Fruit fly (Drosophila melanogaster) whole organism, embryonic: Measurements from ENCODE around the gene CG34265.

ENCODE experiments used
- Ada2b ChIP-seq: fragments of 200-800 bp; sonication (Bioruptor generic); IDR thresholded peaks from 2 replicates; pipeline ENCODE4 v1.3.6; 2022; ENCODE audit warnings: missing biosample characterization, missing genetic modification characterization
- B-H1 ChIP-seq: fragments of 200-800 bp; sonication (Bioruptor generic); IDR thresholded peaks from 3 replicates; pipeline ENCODE4 v1.3.6; 2022; ENCODE audit warnings: missing biosample characterization, missing genetic modification characterization
- CG10431 ChIP-seq: fragments of 200-800 bp; sonication (Bioruptor generic); optimal IDR thresholded peaks from 3 replicates; lab custom pipeline; 2018; ENCODE audit warnings: missing biosample characterization, mild to moderate bottlenecking, missing genetic modification characterization
- CG10979 ChIP-seq: fragments of 200-800 bp; sonication (Bioruptor generic); optimal IDR thresholded peaks from 2 replicates; lab custom pipeline; 2018; ENCODE audit warnings: missing biosample characterization, mild to moderate bottlenecking, missing genetic modification characterization, moderate library complexity
- CG11247 ChIP-seq: fragments of 200-800 bp; sonication (Bioruptor generic); IDR thresholded peaks from 2 replicates; pipeline ENCODE4 v1.3.6; 2022; ENCODE audit warnings: missing biosample characterization, missing genetic modification characterization
- CG11560 ChIP-seq: fragments of 200-800 bp; sonication (Bioruptor generic); IDR thresholded peaks from 3 replicates; pipeline ENCODE4 v1.3.6; 2022; ENCODE audit warnings: missing biosample characterization, missing genetic modification characterization
- CG12299 ChIP-seq: fragments of 200-800 bp; sonication (Bioruptor generic); optimal IDR thresholded peaks from 2 replicates; lab custom pipeline; 2018; ENCODE audit warnings: missing biosample characterization, mild to moderate bottlenecking, missing genetic modification characterization
- CG13624 ChIP-seq: fragments of 200-800 bp; sonication (Bioruptor generic); optimal IDR thresholded peaks from 2 replicates; lab custom pipeline; 2016; ENCODE audit warnings: missing biosample characterization, missing genetic modification characterization
- CG1529 ChIP-seq: fragments of 200-800 bp; sonication (Bioruptor generic); optimal IDR thresholded peaks from 3 replicates; lab custom pipeline; 2018; ENCODE audit warnings: missing biosample characterization, missing genetic modification characterization
- CG16813 ChIP-seq: fragments of 200-800 bp; sonication (Bioruptor generic); IDR thresholded peaks from 3 replicates; pipeline ENCODE4 v1.3.6; 2022; ENCODE audit warnings: missing biosample characterization, missing genetic modification characterization; ENCODE audit not compliant: partially characterized antibody
- CG17328 ChIP-seq: fragments of 200-800 bp; sonication (Bioruptor generic); IDR thresholded peaks from 2 replicates; pipeline ENCODE4 v1.3.6; 2022; ENCODE audit warnings: missing biosample characterization, missing genetic modification characterization
- CG17612 ChIP-seq: fragments of 200-800 bp; sonication (Bioruptor generic); IDR thresholded peaks from 2 replicates; pipeline ENCODE4 v1.3.6; 2022; ENCODE audit warnings: missing biosample characterization, missing genetic modification characterization
- CG2712 ChIP-seq: fragments of 200-800 bp; optimal IDR thresholded peaks from 3 replicates; lab custom pipeline; 2019; ENCODE audit warnings: missing biosample characterization, mild to moderate bottlenecking, missing genetic modification characterization, moderate library complexity
- CG31441 ChIP-seq: fragments of 200-800 bp; sonication (Bioruptor generic); IDR thresholded peaks from 2 replicates; pipeline ENCODE4 v1.3.6; 2022; ENCODE audit warnings: missing biosample characterization, missing genetic modification characterization
- CG4360 ChIP-seq: fragments of 200-800 bp; sonication (Bioruptor generic); IDR thresholded peaks from 2 replicates; pipeline ENCODE4 v1.3.6; 2022; ENCODE audit warnings: missing biosample characterization, missing genetic modification characterization
- CG43689 ChIP-seq: fragments of 200-800 bp; sonication (Bioruptor generic); IDR thresholded peaks from 2 replicates; pipeline ENCODE4 v1.3.6; 2022; ENCODE audit warnings: missing biosample characterization, missing genetic modification characterization
- CG4404 ChIP-seq: fragments of 200-800 bp; sonication (Bioruptor generic); IDR thresholded peaks from 2 replicates; pipeline ENCODE4 v1.3.6; 2022; ENCODE audit warnings: missing biosample characterization, missing genetic modification characterization
- CG4854 ChIP-seq: fragments of 200-800 bp; sonication (Bioruptor generic); optimal IDR thresholded peaks from 2 replicates; lab custom pipeline; 2016; ENCODE audit warnings: missing biosample characterization, missing genetic modification characterization, inconsistent platforms
- CG6854 ChIP-seq: fragments of 200-800 bp; sonication (Bioruptor generic); optimal IDR thresholded peaks from 3 replicates; lab custom pipeline; 2017; ENCODE audit warnings: missing biosample characterization, mild to moderate bottlenecking, missing genetic modification characterization
- CG7556 ChIP-seq: fragments of 200-800 bp; sonication (Bioruptor generic); optimal IDR thresholded peaks from 2 replicates; lab custom pipeline; 2017; ENCODE audit warnings: missing biosample characterization, mild to moderate bottlenecking, missing genetic modification characterization
- CG7839 ChIP-seq: fragments of 200-800 bp; sonication (Bioruptor generic); optimal IDR thresholded peaks from 3 replicates; lab custom pipeline; 2018; ENCODE audit warnings: missing biosample characterization, mild to moderate bottlenecking, missing genetic modification characterization, moderate library complexity
- CG8478 ChIP-seq: fragments of >200 bp; optimal IDR thresholded peaks from 2 replicates; lab custom pipeline; 2018
- CG9727 ChIP-seq: fragments of 200-800 bp; sonication (Bioruptor generic); optimal IDR thresholded peaks from 3 replicates; lab custom pipeline; 2017; ENCODE audit warnings: missing biosample characterization, mild to moderate bottlenecking, missing genetic modification characterization
- CTCF ChIP-seq: fragments of 200-800 bp; sonication (Bioruptor generic); optimal IDR thresholded peaks from 2 replicates; lab custom pipeline; 2017; ENCODE audit warnings: missing biosample characterization, mild to moderate bottlenecking, missing genetic modification characterization, moderate library complexity
- CoRest ChIP-seq: fragments of 200-800 bp; sonication (Bioruptor generic); optimal IDR thresholded peaks from 3 replicates; lab custom pipeline; 2018; ENCODE audit warnings: missing biosample characterization, mild to moderate bottlenecking, missing genetic modification characterization, moderate library complexity
- D ChIP-seq, 2 experiments: fragments of 200-800 bp in 1 of 2; fragments of >200 bp in 1 of 2; sonication (Bioruptor generic) in 1 of 2; optimal IDR thresholded peaks; 2 replicates in 1 of 2; 3 replicates in 1 of 2; lab custom pipeline; 2017; ENCODE audit warnings: mild to moderate bottlenecking in 1 of 2, missing biosample characterization in 1 of 2, missing genetic modification characterization in 1 of 2, missing genetic modification reagents in 1 of 2
- D19A ChIP-seq: fragments of 200-800 bp; optimal IDR thresholded peaks from 3 replicates; lab custom pipeline; 2019; ENCODE audit warnings: missing biosample characterization, mild to moderate bottlenecking, missing genetic modification characterization, moderate library complexity
- D19B ChIP-seq: fragments of 200-800 bp; sonication (Bioruptor generic); optimal IDR thresholded peaks from 2 replicates; lab custom pipeline; 2017; ENCODE audit warnings: missing biosample characterization, mild to moderate bottlenecking, missing genetic modification characterization
- Hsf ChIP-seq: fragments of 200-800 bp; sonication (Bioruptor generic); optimal IDR thresholded peaks from 3 replicates; lab custom pipeline; 2016; ENCODE audit warnings: missing biosample characterization, missing genetic modification characterization
- Lhr ChIP-seq: fragments of 200-800 bp; sonication (Bioruptor generic); optimal IDR thresholded peaks from 3 replicates; lab custom pipeline; 2017; ENCODE audit warnings: mild to moderate bottlenecking, missing biosample characterization, missing genetic modification reagents, missing genetic modification characterization
- Lpt ChIP-seq: fragments of >200 bp; optimal IDR thresholded peaks from 2 replicates; lab custom pipeline; 2018; ENCODE audit warnings: missing biosample characterization, missing genetic modification characterization
- Med ChIP-seq: fragments of 200-800 bp; sonication (Bioruptor generic); peaks from one replicate; lab custom pipeline; 2016; ENCODE audit warnings: missing biosample characterization, missing genetic modification characterization, mild to moderate bottlenecking, inconsistent platforms, moderate library complexity
- NC2β ChIP-seq: fragments of 200-800 bp; sonication (Bioruptor generic); optimal IDR thresholded peaks from 2 replicates; lab custom pipeline; 2016; ENCODE audit warnings: missing biosample characterization, missing genetic modification characterization
- NK7.1 ChIP-seq: fragments of 200-800 bp; sonication (Bioruptor generic); optimal IDR thresholded peaks from 3 replicates; lab custom pipeline; 2016; ENCODE audit warnings: missing biosample characterization, missing genetic modification characterization
- Opbp ChIP-seq: fragments of 200-800 bp; sonication (Bioruptor generic); IDR thresholded peaks from 3 replicates; pipeline ENCODE4 v1.3.6; 2022; ENCODE audit warnings: missing biosample characterization, missing genetic modification characterization; ENCODE audit not compliant: partially characterized antibody
- PHDP ChIP-seq: fragments of 200-800 bp; sonication (Bioruptor generic); optimal IDR thresholded peaks from 3 replicates; lab custom pipeline; 2018; ENCODE audit warnings: missing biosample characterization, mild to moderate bottlenecking, missing genetic modification characterization, moderate library complexity
- Pdp1 ChIP-seq, 2 experiments: fragments of 200-800 bp; sonication (Bioruptor generic); optimal IDR thresholded peaks; 3 replicates each; lab custom pipeline; 2016; ENCODE audit warnings: missing biosample characterization in 2 of 2, missing genetic modification characterization in 2 of 2, mild to moderate bottlenecking in 1 of 2, moderate library complexity in 1 of 2
- ac ChIP-seq: fragments of 200-800 bp; sonication (Bioruptor generic); optimal IDR thresholded peaks from 3 replicates; lab custom pipeline; 2017; ENCODE audit warnings: missing biosample characterization, mild to moderate bottlenecking, missing genetic modification characterization
- bowl ChIP-seq: fragments of 200-800 bp; sonication (Bioruptor generic); IDR thresholded peaks from 2 replicates; pipeline ENCODE4 v1.3.6; 2022; ENCODE audit warnings: missing biosample characterization, missing genetic modification characterization
- br ChIP-seq: fragments of >200 bp; optimal IDR thresholded peaks from 2 replicates; lab custom pipeline; 2017
- da ChIP-seq: fragments of 200-800 bp; sonication (Bioruptor generic); optimal IDR thresholded peaks from 2 replicates; lab custom pipeline; 2016; ENCODE audit warnings: missing biosample characterization, missing genetic modification characterization
- esg ChIP-seq: fragments of 200-800 bp; sonication (Bioruptor generic); conservative IDR thresholded peaks from 2 replicates; pipeline ENCODE4 v1.3.6; 2022; ENCODE audit warnings: missing biosample characterization, missing genetic modification characterization
- hbn ChIP-seq: fragments of 200-800 bp; sonication (Bioruptor generic); IDR thresholded peaks from 2 replicates; pipeline ENCODE4 v1.3.6; 2022; ENCODE audit warnings: missing biosample characterization, missing genetic modification characterization; ENCODE audit not compliant: partially characterized antibody
- kah ChIP-seq: fragments of 200-800 bp; sonication (Bioruptor generic); optimal IDR thresholded peaks from 2 replicates; lab custom pipeline; 2018; ENCODE audit warnings: missing biosample characterization, mild to moderate bottlenecking, missing genetic modification characterization
- mam ChIP-seq: fragments of 200-800 bp; sonication (Bioruptor generic); optimal IDR thresholded peaks from 3 replicates; lab custom pipeline; 2016; ENCODE audit warnings: missing biosample characterization, missing genetic modification characterization
- pita ChIP-seq: fragments of 200-800 bp; sonication (Bioruptor generic); optimal IDR thresholded peaks from 2 replicates; lab custom pipeline; 2017; ENCODE audit warnings: missing biosample characterization, mild to moderate bottlenecking, missing genetic modification characterization
- ranshi ChIP-seq: fragments of 200-800 bp; sonication (Bioruptor generic); IDR thresholded peaks from 2 replicates; pipeline ENCODE4 v1.3.6; 2022; ENCODE audit warnings: missing biosample characterization, missing genetic modification characterization
- sens ChIP-seq: fragments of 200-800 bp; sonication (Bioruptor generic); peaks from one replicate; lab custom pipeline; 2016; ENCODE audit warnings: missing biosample characterization, missing genetic modification characterization
- tap ChIP-seq: fragments of 200-800 bp; optimal IDR thresholded peaks from 3 replicates; lab custom pipeline; 2019; ENCODE audit warnings: missing biosample characterization, mild to moderate bottlenecking, missing genetic modification characterization, moderate library complexity
- trem ChIP-seq: fragments of 200-800 bp; optimal IDR thresholded peaks from 3 replicates; lab custom pipeline; 2019; ENCODE audit warnings: missing biosample characterization, mild to moderate bottlenecking, missing genetic modification characterization, moderate library complexity
- unc-4 ChIP-seq: fragments of 200-800 bp; sonication (Bioruptor generic); IDR thresholded peaks from 2 replicates; pipeline ENCODE4 v1.3.6; 2022; ENCODE audit warnings: missing biosample characterization, missing genetic modification characterization; ENCODE audit not compliant: partially characterized antibody
- z ChIP-seq: fragments of 200-800 bp; sonication (Bioruptor generic); IDR thresholded peaks from 3 replicates; pipeline ENCODE4 v1.3.6; 2022; ENCODE audit warnings: missing biosample characterization, missing genetic modification characterization
- zfh1 ChIP-seq: fragments of 200-800 bp; sonication (Bioruptor generic); IDR thresholded peaks from 3 replicates; pipeline ENCODE4 v1.3.6; 2022; ENCODE audit warnings: missing biosample characterization, missing genetic modification characterization

CG34265 gene

DNA sequence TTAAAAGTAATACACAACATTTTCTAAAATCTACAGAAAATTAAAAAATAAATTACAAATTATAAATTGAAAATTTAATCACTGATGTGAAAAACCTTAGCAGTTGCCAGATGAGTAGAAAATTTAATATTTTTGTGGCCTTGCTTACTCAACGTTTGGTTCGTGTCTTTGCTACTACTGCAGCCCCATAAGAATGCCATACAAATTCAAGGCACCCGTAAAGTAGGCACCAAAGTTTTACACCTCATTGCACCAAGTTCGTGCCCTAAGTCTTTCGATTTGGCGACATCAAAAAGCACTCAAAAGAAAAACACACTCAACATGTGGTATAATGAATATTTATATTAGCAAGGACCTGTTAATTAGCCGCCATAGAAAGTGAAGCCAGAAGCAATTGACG lies 8.7 kb downstream of the CG34265 start (continued):
- TF ChIP-seq zfh1 (GFP tag; lab: Robert Waterston, UW) (no peak), tap (tag; lab: Kevin White, UChicago) (no peak), CG31441 (no peak), trem (tag; lab: Kevin White, UChicago) (peak; percentile 16), CG9727 (GFP tag; lab: Kevin White, UChicago) (no peak), CG10431 (GFP tag; lab: Kevin White, UChicago) (no peak), CG7839 (no peak), Lhr (GFP tag; lab: Kevin White, UChicago) (peak; percentile 56), hbn (GFP tag; lab: Robert Waterston, UW) (no peak), PHDP (tag; lab: Kevin White, UChicago) (no peak), Opbp (GFP tag; lab: Robert Waterston, UW) (peak; percentile 49; the same call in 1 of the 3 replicates), NC2β (no peak), ac (no peak), kah (GFP tag; lab: Kevin White, UChicago) (no peak), D19A (tag; lab: Kevin White, UChicago) (no peak), CG6854 (GFP tag; lab: Kevin White, UChicago) (no peak), CG4854 (GFP tag; lab: Kevin White, UChicago) (no peak), Hsf (GFP tag; lab: Kevin White, UChicago) (no peak), CG16813 (no peak), NK7.1 (GFP tag; lab: Kevin White, UChicago) (no peak), CG2712 (no peak), Med (GFP tag; lab: Kevin White, UChicago) (no peak), CG17612 (GFP tag; lab: Robert Waterston, UW) (no peak), CG4404 (no peak), D19B (GFP tag; lab: Kevin White, UChicago) (no peak), da (GFP tag; lab: Kevin White, UChicago) (no peak), ranshi (GFP tag; lab: Robert Waterston, UW) (no peak), pita (GFP tag; lab: Kevin White, UChicago) (peak; percentile 61), br (lab: Kevin White, UChicago) (no peak), Ada2b (GFP tag; lab: Robert Waterston, UW) (no peak), CG11247 (GFP tag; lab: Robert Waterston, UW) (peak; percentile 95), CG13624 (GFP tag; lab: Kevin White, UChicago) (no peak), sens (GFP tag; lab: Kevin White, UChicago) (no peak), CG10979 (no peak), mam (no peak), CG11560 (no peak), esg (GFP tag; lab: Robert Waterston, UW) (no peak), B-H1 (no peak), CG12299 (no peak), D (optimal IDR thresholded peaks at IDR 0.05; lab: Kevin White, UChicago) (no peak), D (GFP tag; optimal IDR thresholded peaks at IDR 0.05; lab: Kevin White, UChicago) (no peak), Pdp1 (GFP tag; optimal IDR thresholded peaks at IDR 0.05; lab: Kevin White, UChicago) (peak in 1 of 2 experiments; percentile 26), z (GFP tag; lab: Robert Waterston, UW) (peak; percentile 83), CG17328 (GFP tag; lab: Robert Waterston, UW) (no peak), CG1529 (no peak), CG4360 (GFP tag; lab: Robert Waterston, UW) (no peak), CTCF (GFP tag; lab: Kevin White, UChicago) (peak; percentile 58), unc-4 (GFP tag; lab: Robert Waterston, UW) (no peak), CoRest (peak; percentile 27), CG8478 (lab: Kevin White, UChicago) (no peak), bowl (GFP tag; lab: Robert Waterston, UW) (no peak), CG43689 (GFP tag; lab: Robert Waterston, UW) (no peak), Lpt (GFP tag; lab: Kevin White, UChicago) (no peak), CG7556 (GFP tag; lab: Kevin White, UChicago) (no peak)
